Worm (Caenorhabditis elegans): Measurements from ENCODE around the gene clec-138.

- peak; percentile 30 for TF ChIP-seq unc-55 (GFP tag; optimal IDR thresholded peaks at IDR 0.05)
- TF ChIP-seq F13H6.1 (tag; optimal IDR thresholded peaks at IDR 0.05) = no peak
- TF ChIP-seq ama-1 (optimal IDR thresholded peaks at IDR 0.05) = no peak
These were observed 38.5 kb downstream of the clec-138 start for ce11 chrII:4581090-4581489.
